Fruit fly (Drosophila melanogaster): Measurements from ENCODE around the gene atk.

atk gene

DNA sequence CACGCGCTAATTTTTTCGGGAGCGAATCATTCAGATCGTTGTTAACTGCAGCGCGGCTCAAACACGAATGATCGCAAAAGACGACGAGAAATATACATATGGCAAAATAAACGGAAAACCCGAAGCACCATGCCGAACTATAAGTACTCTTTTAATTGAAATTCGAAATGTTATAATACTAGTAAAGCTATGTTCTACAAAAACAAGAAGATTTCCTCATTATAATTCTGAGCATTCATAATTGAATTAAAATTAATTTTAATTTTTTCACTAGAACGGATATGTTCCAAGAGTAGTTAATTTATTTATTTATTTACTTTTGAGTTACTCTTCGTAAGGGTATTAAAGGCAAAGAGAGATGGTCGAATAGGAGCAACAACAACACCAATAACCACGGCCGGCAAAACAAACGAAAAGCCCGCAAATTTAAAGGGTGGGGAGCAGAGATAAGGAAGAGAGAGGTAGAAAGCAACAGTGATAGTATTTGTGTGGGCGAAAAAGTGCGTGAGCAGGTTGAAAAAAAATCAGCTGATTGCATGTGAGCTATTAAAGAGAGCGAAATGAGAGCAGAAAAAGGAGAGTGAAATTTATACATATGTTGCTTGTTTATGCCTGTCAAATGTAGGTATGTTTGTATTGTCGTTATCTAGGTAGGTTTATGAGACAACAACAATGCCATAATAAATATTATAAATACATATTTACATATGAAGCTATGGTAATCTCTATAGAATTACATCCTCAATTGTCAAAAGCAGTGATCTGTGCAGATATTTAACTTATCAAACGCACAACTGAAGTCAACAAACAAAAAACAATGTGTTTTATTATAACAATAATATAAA is 29.0 kb upstream of the atk start (continued):
- TF ChIP-seq CG2875 (GFP tag; optimal IDR thresholded peaks at IDR 0.05) (no peak), CG13894 (tag; optimal IDR thresholded peaks at IDR 0.05) (no peak), Nf-YA (GFP tag; IDR thresholded peaks at IDR 0.05) (peak; percentile 71), zf30C (GFP tag; optimal IDR thresholded peaks at IDR 0.05) (no peak), CG11504 (tag; optimal IDR thresholded peaks at IDR 0.05) (peak; percentile 90), CG4328 (GFP tag; optimal IDR thresholded peaks at IDR 0.05) (no peak), Trl (optimal IDR thresholded peaks at IDR 0.05) (peak; percentile 56 to 84), Trl (GFP tag; optimal IDR thresholded peaks at IDR 0.05) (no peak), Oli (tag; optimal IDR thresholded peaks at IDR 0.05) (peak; percentile 78), Aef1 (GFP tag; IDR thresholded peaks at IDR 0.05) (peak; percentile 72), gfzf (GFP tag; optimal IDR thresholded peaks at IDR 0.05) (no peak), Lhr (GFP tag; optimal IDR thresholded peaks at IDR 0.05) (no peak), nerfin-2 (GFP tag; IDR thresholded peaks at IDR 0.05; ENCODE audit: partially characterized antibody) (no peak), CG8388 (GFP tag; optimal IDR thresholded peaks at IDR 0.05) (peak; percentile 71), CG3726 (GFP tag; IDR thresholded peaks at IDR 0.05) (no peak), CG15601 (tag; optimal IDR thresholded peaks at IDR 0.05) (peak; percentile 42), pum (GFP tag; optimal IDR thresholded peaks at IDR 0.05) (no peak), salm (tag; optimal IDR thresholded peaks at IDR 0.05) (peak; percentile 69), pnt (GFP tag; optimal IDR thresholded peaks at IDR 0.05) (no peak), onecut (GFP tag; IDR thresholded peaks at IDR 0.05) (peak; percentile 43), CG8290 (GFP tag; optimal IDR thresholded peaks at IDR 0.05) (no peak), CG8290 (tag; optimal IDR thresholded peaks at IDR 0.05) (peak in 1 of 2 experiments; percentile 48), wdn (GFP tag; IDR thresholded peaks at IDR 0.05) (peak; percentile 66), CG13123 (GFP tag; optimal IDR thresholded peaks at IDR 0.05) (no peak), CG3995 (GFP tag; optimal IDR thresholded peaks at IDR 0.05) (peak; percentile 38), CG16863 (GFP tag; optimal IDR thresholded peaks at IDR 0.05) (no peak), CG11695 (GFP tag; IDR thresholded peaks at IDR 0.05) (peak; percentile 89), fru (optimal IDR thresholded peaks at IDR 0.05) (no peak), trem (tag; optimal IDR thresholded peaks at IDR 0.05) (peak; percentile 9), ttk (GFP tag; IDR thresholded peaks at IDR 0.05) (peak; percentile 72; the same call in 1 of the 2 replicates), CG17568 (GFP tag; optimal IDR thresholded peaks at IDR 0.05) (peak; percentile 57), CG14965 (GFP tag; optimal IDR thresholded peaks at IDR 0.05; ENCODE audit: borderline replicate concordance) (no peak), slou (GFP tag; optimal IDR thresholded peaks at IDR 0.05) (no peak), NFAT (GFP tag; IDR thresholded peaks at IDR 0.05) (no peak; the same call in 1 of the 2 replicates), CG15269 (tag; optimal IDR thresholded peaks at IDR 0.05) (peak; percentile 81), stwl (tag; optimal IDR thresholded peaks at IDR 0.05) (no peak), wek (GFP tag; optimal IDR thresholded peaks at IDR 0.05) (peak; percentile 6), CG33557 (GFP tag; optimal IDR thresholded peaks at IDR 0.05) (peak; percentile 30), CG31388 (GFP tag; optimal IDR thresholded peaks at IDR 0.05) (peak; percentile 24), CG14860 (GFP tag; IDR thresholded peaks at IDR 0.05; ENCODE audit: partially characterized antibody) (no peak), CG15073 (GFP tag; optimal IDR thresholded peaks at IDR 0.05) (no peak), NC2β (GFP tag; optimal IDR thresholded peaks at IDR 0.05) (no peak), luna (GFP tag; optimal IDR thresholded peaks at IDR 0.05) (peak; percentile 14), CG17361 (GFP tag; IDR thresholded peaks at IDR 0.05) (peak; percentile 69), odd (GFP tag; optimal IDR thresholded peaks at IDR 0.05) (peak; percentile 27), da (GFP tag; optimal IDR thresholded peaks at IDR 0.05) (no peak), NC2α (GFP tag; optimal IDR thresholded peaks at IDR 0.05) (no peak), her (GFP tag; optimal IDR thresholded peaks at IDR 0.05) (peak; percentile 32), CG10274 (GFP tag; optimal IDR thresholded peaks at IDR 0.05) (peak; percentile 43), HLH4C (GFP tag; IDR thresholded peaks at IDR 0.05; ENCODE audit: partially characterized antibody) (no peak)
